Worm (Caenorhabditis elegans): Measurements from ENCODE around the gene tsp-8.

The tsp-8 gene

DNA sequence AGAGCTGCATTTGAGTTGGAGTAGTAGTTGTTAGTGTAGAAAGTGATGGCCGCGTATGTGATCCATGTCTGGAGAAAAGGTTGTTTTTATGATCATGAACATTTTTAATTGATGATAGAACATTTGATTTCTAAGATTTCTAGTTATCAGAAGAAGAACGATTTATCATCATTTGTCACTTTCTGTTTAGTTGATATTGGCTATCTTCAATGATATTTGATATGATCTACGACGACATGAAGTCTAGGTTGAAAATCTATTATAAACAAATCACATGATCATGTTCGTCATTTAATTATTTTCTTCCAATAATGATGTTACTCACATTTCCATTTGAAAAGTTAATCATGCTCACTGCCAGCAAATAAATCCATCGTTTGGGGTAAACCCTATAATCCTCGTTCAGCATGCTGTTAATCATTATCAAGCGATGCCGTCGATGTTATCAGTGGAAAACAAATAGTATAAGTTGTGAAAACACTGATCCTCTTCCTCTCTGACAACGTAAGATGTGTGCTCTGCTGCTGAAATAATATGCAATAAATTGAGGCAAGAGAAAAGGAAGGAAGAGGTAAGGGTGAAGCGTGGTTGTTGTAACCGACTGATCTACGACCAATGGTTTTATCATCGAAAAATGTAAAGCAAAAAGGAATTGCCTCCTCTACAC lies 7.8 kb upstream of the tsp-8 start (continued):
- TF ChIP-seq nhr-71 (tag; optimal IDR thresholded peaks at IDR 0.05), result peak; percentile 62
- no peak for TF ChIP-seq swsn-7 (tag; optimal IDR thresholded peaks at IDR 0.05)
- no peak for TF ChIP-seq skn-1 (tag; optimal IDR thresholded peaks at IDR 0.05)
- no peak for TF ChIP-seq pag-3 (tag; optimal IDR thresholded peaks at IDR 0.05; ENCODE audit: borderline replicate concordance, insufficient read depth)
- TF ChIP-seq rnt-1 (tag; optimal IDR thresholded peaks at IDR 0.05), result no peak
- TF ChIP-seq lin-13 (GFP tag; optimal IDR thresholded peaks at IDR 0.05), result no peak
- no peak for TF ChIP-seq egl-27 (tag; optimal IDR thresholded peaks at IDR 0.05)
- no peak for TF ChIP-seq dpl-1 (GFP tag; optimal IDR thresholded peaks at IDR 0.05)
- TF ChIP-seq unc-98 (GFP tag; IDR thresholded peaks at IDR 0.05), result no peak
- no peak for TF ChIP-seq mab-9 (GFP tag; IDR thresholded peaks at IDR 0.05)
- no peak for TF ChIP-seq zip-4 (GFP tag; optimal IDR thresholded peaks at IDR 0.05)
- peak in 1 of 2 experiments; percentile 21 for TF ChIP-seq lsy-2 (tag; optimal IDR thresholded peaks at IDR 0.05)
- TF ChIP-seq dsc-1 (tag; optimal IDR thresholded peaks at IDR 0.05), result peak; percentile 60
- no peak for TF ChIP-seq vab-15 (tag; optimal IDR thresholded peaks at IDR 0.05)
- no peak for TF ChIP-seq lir-3 (tag; optimal IDR thresholded peaks at IDR 0.05; ENCODE audit: poor library complexity)
- no peak for TF ChIP-seq pax-3 (tag; optimal IDR thresholded peaks at IDR 0.05)
- no peak for TF ChIP-seq mep-1 (tag; optimal IDR thresholded peaks at IDR 0.05)
- no peak for TF ChIP-seq nhr-77 (tag; optimal IDR thresholded peaks at IDR 0.05)
- no peak for TF ChIP-seq fos-1 (tag; optimal IDR thresholded peaks at IDR 0.05)
- peak; percentile 73 for TF ChIP-seq elt-2 (tag; optimal IDR thresholded peaks at IDR 0.05)
- no peak for TF ChIP-seq sox-4 (tag; optimal IDR thresholded peaks at IDR 0.05)
- TF ChIP-seq efl-3 (GFP tag; optimal IDR thresholded peaks at IDR 0.05), result no peak
- no peak for TF ChIP-seq ces-1 (GFP tag; optimal IDR thresholded peaks at IDR 0.05)
- peak; percentile 21 for TF ChIP-seq lin-14 (GFP tag; optimal IDR thresholded peaks at IDR 0.05)
- TF ChIP-seq ama-1 (optimal IDR thresholded peaks at IDR 0.05), result no peak
- TF ChIP-seq lin-15B (tag; optimal IDR thresholded peaks at IDR 0.05), result no peak
- no peak for TF ChIP-seq hlh-4 (tag; optimal IDR thresholded peaks at IDR 0.05)
- TF ChIP-seq unc-130 (tag; optimal IDR thresholded peaks at IDR 0.05), result no peak
- no peak for TF ChIP-seq fkh-8 (tag; optimal IDR thresholded peaks at IDR 0.05)
- no peak for TF ChIP-seq hpl-2 (GFP tag; optimal IDR thresholded peaks at IDR 0.05)
- TF ChIP-seq efl-1 (optimal IDR thresholded peaks at IDR 0.05), result no peak
- TF ChIP-seq efl-1 (GFP tag; optimal IDR thresholded peaks at IDR 0.05 in 1 of 2), result no peak
- TF ChIP-seq xbp-1 (tag; optimal IDR thresholded peaks at IDR 0.05), result no peak
- TF ChIP-seq hlh-17 (GFP tag; optimal IDR thresholded peaks at IDR 0.05; ENCODE audit: borderline replicate concordance), result no peak
- TF ChIP-seq nhr-19 (GFP tag; conservative IDR thresholded peaks at IDR 0.05), result peak; percentile 20; the same call in 1 of the 2 replicates
- no peak for TF ChIP-seq sup-37 (GFP tag; optimal IDR thresholded peaks at IDR 0.05)
- no peak for TF ChIP-seq nhr-237 (tag; optimal IDR thresholded peaks at IDR 0.05)
- peak; percentile 5 for TF ChIP-seq nhr-90 (tag; optimal IDR thresholded peaks at IDR 0.05; ENCODE audit: poor library complexity)
- TF ChIP-seq lin-35 (GFP tag; optimal IDR thresholded peaks at IDR 0.05), result peak in 1 of 2 experiments; percentile 25
- peak; percentile 41 for TF ChIP-seq jun-1 (tag; optimal IDR thresholded peaks at IDR 0.05)
- no peak for TF ChIP-seq grh-1 (GFP tag; IDR thresholded peaks at IDR 0.05)
- no peak for TF ChIP-seq unc-30 (tag; optimal IDR thresholded peaks at IDR 0.05)
- no peak for TF ChIP-seq nhr-47 (tag; optimal IDR thresholded peaks at IDR 0.05)
- TF ChIP-seq mef-2 (tag; optimal IDR thresholded peaks at IDR 0.05), result no peak
- no peak for TF ChIP-seq egl-13 (tag; optimal IDR thresholded peaks at IDR 0.05)
- no peak for TF ChIP-seq aly-2 (tag; optimal IDR thresholded peaks at IDR 0.05)
- no peak for TF ChIP-seq ceh-88 (GFP tag; IDR thresholded peaks at IDR 0.05)
- no peak for TF ChIP-seq C04F5.9 (tag; optimal IDR thresholded peaks at IDR 0.05)
- TF ChIP-seq ztf-11 (tag; optimal IDR thresholded peaks at IDR 0.05), result no peak
- TF ChIP-seq irx-1 (tag; optimal IDR thresholded peaks at IDR 0.05), result no peak
- TF ChIP-seq zag-1 (tag; optimal IDR thresholded peaks at IDR 0.05), result no peak
- no peak for TF ChIP-seq pqm-1 (tag; optimal IDR thresholded peaks at IDR 0.05)
